Worm (Caenorhabditis elegans) whole organism, mixed stage, embryonic: ENCODE data around the gene F40A3.7.

Experiments
- ceh-43 ChIP-seq: fragments of 200-800 bp; sonication (Bioruptor generic); optimal IDR thresholded peaks from 2 replicates; lab custom pipeline; 2018; ENCODE audit warnings: mild to moderate bottlenecking, missing genetic modification characterization, moderate library complexity, missing compliant biosample characterization
- ceh-83 ChIP-seq: fragments of 200-800 bp; sonication (Bioruptor generic); optimal IDR thresholded peaks from 2 replicates; lab custom pipeline; 2018; ENCODE audit warnings: mild to moderate bottlenecking, missing genetic modification characterization, missing compliant biosample characterization
- pha-4 ChIP-seq: fragments of 150-350 bp; optimal IDR thresholded peaks from 2 replicates; lab custom pipeline; 2018; ENCODE audit warnings: missing biosample characterization, missing genetic modification reagents, missing genetic modification characterization
- sem-2 ChIP-seq: fragments of 200-800 bp; sonication (Bioruptor generic); optimal IDR thresholded peaks from 2 replicates; lab custom pipeline; 2018; ENCODE audit warnings: mild to moderate bottlenecking, missing genetic modification characterization, missing compliant biosample characterization
- unc-62 ChIP-seq: fragments of 150-350 bp; optimal IDR thresholded peaks from 2 replicates; lab custom pipeline; 2014; ENCODE audit warnings: missing biosample characterization, missing genetic modification reagents, missing genetic modification characterization

ce11 chrV:7872945-7873344 lies 26.7 kb downstream of the F40A3.7 start:
- TF ChIP-seq ceh-43 (GFP tag; lab: Kevin White, UChicago) (no peak), ceh-83 (GFP tag; lab: Kevin White, UChicago) (no peak), sem-2 (GFP tag; lab: Kevin White, UChicago) (no peak), pha-4 (tag; lab: Kevin White, UChicago) (no peak), unc-62 (GFP tag; lab: Kevin White, UChicago) (no peak)
